Fruit fly (Drosophila melanogaster) whole organism, embryonic: ENCODE results near the gene CG8372.
A peak's percentile ranks its signal among the peaks of the same experiment; 100 is the strongest.

Experiments
- Bdp1 ChIP-seq: fragments of 200-800 bp; sonication (Bioruptor generic); optimal IDR thresholded peaks from 3 replicates; lab custom pipeline; 2016; ENCODE audit warnings: missing biosample characterization, missing genetic modification characterization
- Bteb2 ChIP-seq: fragments of 200-800 bp; sonication (Bioruptor generic); optimal IDR thresholded peaks from 2 replicates; lab custom pipeline; 2016; ENCODE audit warnings: missing biosample characterization, missing genetic modification characterization
- CG11560 ChIP-seq: fragments of 200-800 bp; sonication (Bioruptor generic); IDR thresholded peaks from 3 replicates; pipeline ENCODE4 v1.3.6; 2022; ENCODE audit warnings: missing biosample characterization, missing genetic modification characterization
- CG11695 ChIP-seq: fragments of 200-800 bp; sonication (Bioruptor generic); IDR thresholded peaks from 3 replicates; pipeline ENCODE4 v1.3.6; 2022; ENCODE audit warnings: missing biosample characterization, missing genetic modification characterization
- CG12155 ChIP-seq: fragments of 200-800 bp; sonication (Bioruptor generic); optimal IDR thresholded peaks from 3 replicates; lab custom pipeline; 2016; ENCODE audit warnings: missing biosample characterization, missing genetic modification characterization
- CG13424 ChIP-seq: fragments of 200-800 bp; sonication (Bioruptor generic); optimal IDR thresholded peaks from 2 replicates; lab custom pipeline; 2019; ENCODE audit warnings: missing biosample characterization, mild to moderate bottlenecking, missing genetic modification characterization, moderate library complexity
- CG14965 ChIP-seq: fragments of 200-800 bp; sonication (Bioruptor generic); optimal IDR thresholded peaks from 2 replicates; lab custom pipeline; 2016; ENCODE audit warnings: missing biosample characterization, missing genetic modification characterization, borderline replicate concordance
- CG16779 ChIP-seq: fragments of 200-800 bp; sonication (Bioruptor generic); IDR thresholded peaks from 2 replicates; pipeline ENCODE4 v1.3.6; 2022; ENCODE audit warnings: missing biosample characterization, missing genetic modification characterization
- CG16815 ChIP-seq: fragments of 200-800 bp; sonication (Bioruptor generic); optimal IDR thresholded peaks from 3 replicates; lab custom pipeline; 2017; ENCODE audit warnings: missing biosample characterization, mild to moderate bottlenecking, missing genetic modification characterization
- CG17186 ChIP-seq: fragments of 200-800 bp; sonication (Bioruptor generic); optimal IDR thresholded peaks from 3 replicates; lab custom pipeline; 2017; ENCODE audit warnings: missing biosample characterization, missing genetic modification reagents, missing genetic modification characterization
- CG17328 ChIP-seq: fragments of 200-800 bp; sonication (Bioruptor generic); IDR thresholded peaks from 2 replicates; pipeline ENCODE4 v1.3.6; 2022; ENCODE audit warnings: missing biosample characterization, missing genetic modification characterization
- CG17568 ChIP-seq: fragments of 200-800 bp; sonication (Bioruptor generic); optimal IDR thresholded peaks from 2 replicates; lab custom pipeline; 2018; ENCODE audit warnings: missing biosample characterization, mild to moderate bottlenecking, missing genetic modification characterization, moderate library complexity
- CG18011 ChIP-seq: fragments of 200-800 bp; sonication (Bioruptor generic); optimal IDR thresholded peaks from 2 replicates; lab custom pipeline; 2017; ENCODE audit warnings: missing biosample characterization, missing genetic modification characterization, mild to moderate bottlenecking, moderate library complexity, missing genotype
- CG18262 ChIP-seq: fragments of 200-800 bp; optimal IDR thresholded peaks from 3 replicates; lab custom pipeline; 2019; ENCODE audit warnings: missing biosample characterization, mild to moderate bottlenecking, missing genetic modification characterization, moderate library complexity
- CG2116 ChIP-seq: fragments of 200-800 bp; sonication (Bioruptor generic); optimal IDR thresholded peaks from 3 replicates; lab custom pipeline; 2018; ENCODE audit warnings: missing biosample characterization, mild to moderate bottlenecking, missing genetic modification characterization
- CG30020 ChIP-seq: fragments of 200-800 bp; optimal IDR thresholded peaks from 2 replicates; lab custom pipeline; 2019; ENCODE audit warnings: missing biosample characterization, mild to moderate bottlenecking, missing genetic modification characterization, moderate library complexity
- CG31441 ChIP-seq: fragments of 200-800 bp; sonication (Bioruptor generic); IDR thresholded peaks from 2 replicates; pipeline ENCODE4 v1.3.6; 2022; ENCODE audit warnings: missing biosample characterization, missing genetic modification characterization
- CG3281 ChIP-seq: fragments of 200-800 bp; sonication (Bioruptor generic); optimal IDR thresholded peaks from 3 replicates; lab custom pipeline; 2017; ENCODE audit warnings: missing biosample characterization, mild to moderate bottlenecking, missing genetic modification characterization
- CG3726 ChIP-seq: fragments of 200-800 bp; sonication (Bioruptor generic); IDR thresholded peaks from 3 replicates; pipeline ENCODE4, ENCODE4 v1.3.6; 2022; ENCODE audit warnings: missing biosample characterization, missing genetic modification characterization
- CG4730 ChIP-seq: fragments of 200-800 bp; sonication (Bioruptor generic); IDR thresholded peaks from 2 replicates; pipeline ENCODE4 v1.3.6; 2022; ENCODE audit warnings: missing biosample characterization, missing genetic modification characterization
- CG6175 ChIP-seq: fragments of 200-800 bp; sonication (Bioruptor generic); IDR thresholded peaks from 3 replicates; pipeline ENCODE4 v1.3.6; 2022; ENCODE audit warnings: missing biosample characterization, missing genetic modification characterization
- CG6683 ChIP-seq: fragments of 200-800 bp; sonication (Bioruptor generic); optimal IDR thresholded peaks from 2 replicates; lab custom pipeline; 2017; ENCODE audit warnings: missing biosample characterization, mild to moderate bottlenecking, missing genetic modification characterization, missing genetic modification reagents
- CG6765 ChIP-seq: fragments of 200-800 bp; sonication (Bioruptor generic); optimal IDR thresholded peaks from 3 replicates; lab custom pipeline; 2017; ENCODE audit warnings: missing biosample characterization, mild to moderate bottlenecking, missing genetic modification characterization
- CG7357 ChIP-seq: fragments of 200-800 bp; sonication (Bioruptor generic); IDR thresholded peaks from 3 replicates; pipeline ENCODE4 v1.3.6; 2022; ENCODE audit warnings: missing biosample characterization, missing genetic modification characterization
- CG7745 ChIP-seq: fragments of 200-800 bp; sonication (Bioruptor generic); optimal IDR thresholded peaks from 2 replicates; lab custom pipeline; 2018; ENCODE audit warnings: missing biosample characterization, mild to moderate bottlenecking, missing genetic modification characterization, moderate library complexity
- CG8944 ChIP-seq: fragments of 200-800 bp; sonication (Bioruptor generic); optimal IDR thresholded peaks from 3 replicates; lab custom pipeline; 2016; ENCODE audit warnings: missing biosample characterization, missing genetic modification characterization
- CG9932 ChIP-seq: fragments of 200-800 bp; sonication (Bioruptor generic); IDR thresholded peaks from 2 replicates; pipeline ENCODE4 v1.3.6; 2022; ENCODE audit warnings: missing biosample characterization, missing genetic modification characterization
- Dip2 ChIP-seq: fragments of 200-800 bp; sonication (Bioruptor generic); IDR thresholded peaks from 2 replicates; pipeline ENCODE4 v1.3.6; 2022; ENCODE audit warnings: missing biosample characterization, missing genetic modification characterization
- ERR ChIP-seq: fragments of 200-800 bp; sonication (Bioruptor generic); optimal IDR thresholded peaks from 2 replicates; lab custom pipeline; 2016; ENCODE audit warnings: missing biosample characterization, missing genetic modification characterization
- HmgD ChIP-seq: fragments of 200-800 bp; sonication (Bioruptor generic); optimal IDR thresholded peaks from 3 replicates; lab custom pipeline; 2016; ENCODE audit warnings: missing biosample characterization, missing genetic modification characterization
- Max ChIP-seq: fragments of 200-800 bp; sonication (Bioruptor generic); optimal IDR thresholded peaks from 2 replicates; lab custom pipeline; 2016; ENCODE audit warnings: missing biosample characterization, mild to moderate bottlenecking, missing genetic modification characterization
- Pdp1 ChIP-seq, 2 experiments: fragments of 200-800 bp; sonication (Bioruptor generic); optimal IDR thresholded peaks; 3 replicates each; lab custom pipeline; 2016; ENCODE audit warnings: missing biosample characterization in 2 of 2, missing genetic modification characterization in 2 of 2, mild to moderate bottlenecking in 1 of 2, moderate library complexity in 1 of 2
- Sin3A ChIP-seq: fragments of >200 bp; optimal IDR thresholded peaks from 2 replicates; lab custom pipeline; 2018
- ab ChIP-seq: fragments of 200-800 bp; sonication (Bioruptor generic); optimal IDR thresholded peaks from 2 replicates; lab custom pipeline; 2016; ENCODE audit warnings: missing biosample characterization, missing genetic modification characterization
- bbx ChIP-seq: fragments of 200-800 bp; sonication (Bioruptor generic); IDR thresholded peaks from 2 replicates; pipeline ENCODE4 v1.3.6; 2022; ENCODE audit warnings: missing biosample characterization, missing genetic modification characterization; ENCODE audit not compliant: partially characterized antibody
- exex ChIP-seq: fragments of 200-800 bp; sonication (Bioruptor generic); optimal IDR thresholded peaks from 4 replicates; lab custom pipeline; 2018; ENCODE audit warnings: missing biosample characterization, mild to moderate bottlenecking, missing genetic modification characterization, moderate library complexity
- fd64A ChIP-seq: fragments of 200-800 bp; sonication (Bioruptor generic); optimal IDR thresholded peaks from 3 replicates; lab custom pipeline; 2018; ENCODE audit warnings: missing biosample characterization, mild to moderate bottlenecking, missing genetic modification characterization
- grau ChIP-seq: fragments of 200-800 bp; optimal IDR thresholded peaks from 3 replicates; lab custom pipeline; 2019; ENCODE audit warnings: missing biosample characterization, mild to moderate bottlenecking, missing genetic modification characterization, moderate library complexity
- grn ChIP-seq: fragments of 200-800 bp; sonication (Bioruptor generic); optimal IDR thresholded peaks from 3 replicates; lab custom pipeline; 2017; ENCODE audit warnings: missing biosample characterization, missing genetic modification characterization
- her ChIP-seq: fragments of 200-800 bp; sonication (Bioruptor generic); optimal IDR thresholded peaks from 2 replicates; lab custom pipeline; 2016; ENCODE audit warnings: missing biosample characterization, missing genetic modification characterization
- kah ChIP-seq: fragments of 200-800 bp; sonication (Bioruptor generic); optimal IDR thresholded peaks from 2 replicates; lab custom pipeline; 2018; ENCODE audit warnings: missing biosample characterization, mild to moderate bottlenecking, missing genetic modification characterization
- lilli ChIP-seq: fragments of 200-800 bp; sonication (Bioruptor generic); optimal IDR thresholded peaks from 3 replicates; lab custom pipeline; 2016; ENCODE audit warnings: missing biosample characterization, missing genetic modification characterization
- nmo ChIP-seq: fragments of 200-800 bp; sonication (Bioruptor generic); optimal IDR thresholded peaks from 2 replicates; lab custom pipeline; 2018; ENCODE audit warnings: missing biosample characterization, mild to moderate bottlenecking, missing genetic modification characterization, moderate library complexity
- otp ChIP-seq: fragments of 200-800 bp; sonication (Bioruptor generic); IDR thresholded peaks from 3 replicates; pipeline ENCODE4, ENCODE4 v1.3.6; 2022; ENCODE audit warnings: missing biosample characterization, missing genetic modification characterization
- p53 ChIP-seq: fragments of 200-800 bp; sonication (Bioruptor generic); optimal IDR thresholded peaks from 2 replicates; lab custom pipeline; 2016; ENCODE audit warnings: missing biosample characterization, missing genetic modification characterization
- pnt ChIP-seq: fragments of 200-800 bp; sonication (Bioruptor generic); optimal IDR thresholded peaks from 3 replicates; lab custom pipeline; 2016; ENCODE audit warnings: missing biosample characterization, missing genetic modification characterization
- repo ChIP-seq: fragments of 200-800 bp; sonication (Bioruptor generic); optimal IDR thresholded peaks from 2 replicates; lab custom pipeline; 2016; ENCODE audit warnings: missing biosample characterization, missing genetic modification characterization
- sna ChIP-seq: fragments of 200-800 bp; sonication (Bioruptor generic); IDR thresholded peaks from 2 replicates; pipeline ENCODE4 v1.3.6; 2022; ENCODE audit warnings: missing biosample characterization, missing genetic modification characterization; ENCODE audit not compliant: partially characterized antibody
- stwl ChIP-seq: fragments of 200-800 bp; sonication (Bioruptor generic); optimal IDR thresholded peaks from 3 replicates; lab custom pipeline; 2018; ENCODE audit warnings: missing biosample characterization, mild to moderate bottlenecking, missing genetic modification characterization, moderate library complexity
- tup ChIP-seq: fragments of 200-800 bp; sonication (Bioruptor generic); optimal IDR thresholded peaks from 2 replicates; lab custom pipeline; 2016; ENCODE audit warnings: missing biosample characterization, mild to moderate bottlenecking, missing genetic modification characterization, moderate library complexity
- unpg ChIP-seq: fragments of 200-800 bp; sonication (Bioruptor generic); optimal IDR thresholded peaks from 3 replicates; lab custom pipeline; 2018; ENCODE audit warnings: missing biosample characterization, mild to moderate bottlenecking, missing genetic modification characterization, moderate library complexity
- vfl ChIP-seq: fragments of 200-800 bp; sonication (Bioruptor generic); optimal IDR thresholded peaks from 2 replicates; lab custom pipeline; 2016; ENCODE audit warnings: missing biosample characterization, missing genetic modification characterization

The CG8372 gene

dm6 chr2L:8229628-8230027 lies 16.9 kb upstream of the CG8372 start (continued):
- TF ChIP-seq unpg = peak; percentile 40
- no peak for TF ChIP-seq CG30020
- TF ChIP-seq nmo = peak; percentile 32
- TF ChIP-seq repo (GFP tag; lab: Kevin White, UChicago) = no peak
- TF ChIP-seq Bteb2 (GFP tag; lab: Kevin White, UChicago) = no peak
- no peak for TF ChIP-seq CG17568 (GFP tag; lab: Kevin White, UChicago)
- TF ChIP-seq CG2116 = no peak
- TF ChIP-seq grau (tag; lab: Kevin White, UChicago) = peak; percentile 35
- TF ChIP-seq her (GFP tag; lab: Kevin White, UChicago) = peak; percentile 4
- TF ChIP-seq CG31441 (GFP tag; lab: Robert Waterston, UW) = no peak
- TF ChIP-seq CG6765 (GFP tag; lab: Kevin White, UChicago) = no peak
- TF ChIP-seq ab (GFP tag; lab: Kevin White, UChicago) = no peak
- TF ChIP-seq CG7745 = no peak
- TF ChIP-seq CG11695 (GFP tag; lab: Robert Waterston, UW) = peak; percentile 44; the same call in 1 of the 3 replicates
- no peak for TF ChIP-seq CG13424 (tag; lab: Kevin White, UChicago)
- TF ChIP-seq exex = no peak
- no peak for TF ChIP-seq bbx (GFP tag; lab: Robert Waterston, UW)
- TF ChIP-seq Sin3A = no peak
- TF ChIP-seq sna (GFP tag; lab: Robert Waterston, UW) = no peak
- no peak for TF ChIP-seq CG12155 (GFP tag; lab: Kevin White, UChicago)
- no peak for TF ChIP-seq CG16779 (GFP tag; lab: Robert Waterston, UW)
- no peak for TF ChIP-seq vfl (GFP tag; lab: Kevin White, UChicago)
- peak; percentile 14 for TF ChIP-seq pnt (GFP tag; lab: Kevin White, UChicago)
- peak in 1 of 2 experiments; percentile 76 for TF ChIP-seq Pdp1 (GFP tag; optimal IDR thresholded peaks at IDR 0.05; lab: Kevin White, UChicago)
- TF ChIP-seq kah (GFP tag; lab: Kevin White, UChicago) = no peak
- TF ChIP-seq Bdp1 = no peak
- TF ChIP-seq grn (GFP tag; lab: Kevin White, UChicago) = no peak
- no peak for TF ChIP-seq lilli (GFP tag; lab: Kevin White, UChicago)
- no peak for TF ChIP-seq Dip2 (GFP tag; lab: Robert Waterston, UW)
- no peak for TF ChIP-seq CG8944 (GFP tag; lab: Kevin White, UChicago)
- no peak for TF ChIP-seq CG18011 (GFP tag; lab: Kevin White, UChicago)
- TF ChIP-seq stwl (tag; lab: Kevin White, UChicago) = no peak
- 0 out of 3 replicates have a peak, but pooled peaks have one; percentile 54 for TF ChIP-seq CG3726 (GFP tag; lab: Robert Waterston, UW)
- TF ChIP-seq Max (GFP tag; lab: Kevin White, UChicago) = no peak
- no peak for TF ChIP-seq HmgD (GFP tag; lab: Kevin White, UChicago)
- no peak for TF ChIP-seq CG17186 (GFP tag; lab: Kevin White, UChicago)
- peak; percentile 30 for TF ChIP-seq CG18262 (tag; lab: Kevin White, UChicago)
- TF ChIP-seq tup (GFP tag; lab: Kevin White, UChicago) = no peak
- peak; percentile 33; the same call in 1 of the 3 replicates for TF ChIP-seq CG7357 (GFP tag; lab: Robert Waterston, UW)
- no peak for TF ChIP-seq CG6175 (GFP tag; lab: Robert Waterston, UW)
- no peak for TF ChIP-seq p53
- TF ChIP-seq CG16815 (GFP tag; lab: Kevin White, UChicago) = no peak
- no peak for TF ChIP-seq CG6683 (GFP tag; lab: Kevin White, UChicago)
- TF ChIP-seq ERR (GFP tag; lab: Kevin White, UChicago) = no peak
- peak; percentile 45; the same call in 1 of the 2 replicates for TF ChIP-seq CG9932 (GFP tag; lab: Robert Waterston, UW)
- peak; percentile 62; the same call in 1 of the 2 replicates for TF ChIP-seq CG17328 (GFP tag; lab: Robert Waterston, UW)
- no peak for TF ChIP-seq CG14965 (GFP tag; lab: Kevin White, UChicago)
- TF ChIP-seq CG3281 (GFP tag; lab: Kevin White, UChicago) = no peak
- TF ChIP-seq CG11560 (tag; lab: Robert Waterston, UW) = no peak
- TF ChIP-seq CG4730 (GFP tag; lab: Robert Waterston, UW) = no peak
- TF ChIP-seq otp (GFP tag; lab: Robert Waterston, UW) = peak; percentile 48; the same call in 2 of the 3 replicates
- TF ChIP-seq fd64A (GFP tag; lab: Kevin White, UChicago) = no peak
